Fruit fly (Drosophila melanogaster) whole organism, embryonic: Measurements from ENCODE around the gene Trpgamma.

ENCODE experiments used
- Ada2b ChIP-seq: fragments of 200-800 bp; sonication (Bioruptor generic); IDR thresholded peaks from 2 replicates; pipeline ENCODE4 v1.3.6; 2022; ENCODE audit warnings: missing biosample characterization, missing genetic modification characterization
- Bdp1 ChIP-seq: fragments of 200-800 bp; sonication (Bioruptor generic); optimal IDR thresholded peaks from 3 replicates; lab custom pipeline; 2016; ENCODE audit warnings: missing biosample characterization, missing genetic modification characterization
- BtbVII ChIP-seq: fragments of 200-800 bp; sonication (Bioruptor generic); optimal IDR thresholded peaks from 3 replicates; lab custom pipeline; 2017; ENCODE audit warnings: missing biosample characterization, mild to moderate bottlenecking, missing genetic modification characterization
- CG1024 ChIP-seq: fragments of 200-800 bp; sonication (Bioruptor generic); IDR thresholded peaks from 2 replicates; pipeline ENCODE4 v1.3.6; 2022; ENCODE audit warnings: missing biosample characterization, missing genetic modification characterization
- CG11085 ChIP-seq: fragments of 200-800 bp; sonication (Bioruptor generic); IDR thresholded peaks from 2 replicates; pipeline ENCODE4 v1.3.6; 2022; ENCODE audit warnings: missing biosample characterization, missing genetic modification characterization
- CG12942 ChIP-seq: fragments of 200-800 bp; sonication (Bioruptor generic); optimal IDR thresholded peaks from 3 replicates; lab custom pipeline; 2016; ENCODE audit warnings: missing biosample characterization, missing genetic modification characterization
- CG14014 ChIP-seq: fragments of 200-800 bp; sonication (Bioruptor generic); IDR thresholded peaks from 2 replicates; pipeline ENCODE4 v1.3.6; 2022; ENCODE audit warnings: missing biosample characterization, missing genetic modification characterization
- CG1647 ChIP-seq: fragments of 200-800 bp; sonication (Bioruptor generic); optimal IDR thresholded peaks from 3 replicates; lab custom pipeline; 2016; ENCODE audit warnings: missing biosample characterization, missing genetic modification characterization
- CG17359 ChIP-seq: fragments of 200-800 bp; sonication (Bioruptor generic); optimal IDR thresholded peaks from 3 replicates; lab custom pipeline; 2018; ENCODE audit warnings: missing biosample characterization, mild to moderate bottlenecking, missing genetic modification characterization, moderate library complexity
- CG17361 ChIP-seq: fragments of 200-800 bp; sonication (Bioruptor generic); IDR thresholded peaks from 3 replicates; pipeline ENCODE4 v1.3.6; 2022; ENCODE audit warnings: missing biosample characterization, missing genetic modification characterization
- CG17912 ChIP-seq: fragments of 200-800 bp; sonication (Bioruptor generic); optimal IDR thresholded peaks from 2 replicates; lab custom pipeline; 2018; ENCODE audit warnings: missing biosample characterization, mild to moderate bottlenecking, missing genetic modification characterization
- CG1792 ChIP-seq: fragments of 200-800 bp; sonication (Bioruptor generic); optimal IDR thresholded peaks from 2 replicates; lab custom pipeline; 2016; ENCODE audit warnings: missing biosample characterization, missing genetic modification characterization
- CG30020 ChIP-seq: fragments of 200-800 bp; optimal IDR thresholded peaks from 2 replicates; lab custom pipeline; 2019; ENCODE audit warnings: missing biosample characterization, mild to moderate bottlenecking, missing genetic modification characterization, moderate library complexity
- CG32767 ChIP-seq: fragments of 200-800 bp; sonication (Bioruptor generic); IDR thresholded peaks from 2 replicates; pipeline ENCODE4 v1.3.6; 2022; ENCODE audit warnings: missing biosample characterization, missing genetic modification characterization
- CG34422 ChIP-seq: fragments of 200-800 bp; sonication (Bioruptor generic); IDR thresholded peaks from 3 replicates; pipeline ENCODE4 v1.3.6; 2022; ENCODE audit warnings: missing biosample characterization, missing genetic modification characterization
- CG4404 ChIP-seq: fragments of 200-800 bp; sonication (Bioruptor generic); IDR thresholded peaks from 2 replicates; pipeline ENCODE4 v1.3.6; 2022; ENCODE audit warnings: missing biosample characterization, missing genetic modification characterization
- CG6854 ChIP-seq: fragments of 200-800 bp; sonication (Bioruptor generic); optimal IDR thresholded peaks from 3 replicates; lab custom pipeline; 2017; ENCODE audit warnings: missing biosample characterization, mild to moderate bottlenecking, missing genetic modification characterization
- CG7556 ChIP-seq: fragments of 200-800 bp; sonication (Bioruptor generic); optimal IDR thresholded peaks from 2 replicates; lab custom pipeline; 2017; ENCODE audit warnings: missing biosample characterization, mild to moderate bottlenecking, missing genetic modification characterization
- CG7745 ChIP-seq: fragments of 200-800 bp; sonication (Bioruptor generic); optimal IDR thresholded peaks from 2 replicates; lab custom pipeline; 2018; ENCODE audit warnings: missing biosample characterization, mild to moderate bottlenecking, missing genetic modification characterization, moderate library complexity
- CG8290 ChIP-seq, 3 experiments: fragments of 200-800 bp; sonication (Bioruptor generic); optimal IDR thresholded peaks; 2 replicates each; lab custom pipeline; 2016 to 2019; ENCODE audit warnings: missing biosample characterization in 3 of 3, missing genetic modification characterization in 3 of 3, mild to moderate bottlenecking in 2 of 3, moderate library complexity in 1 of 3
- CG8765 ChIP-seq: fragments of 200-800 bp; sonication (Bioruptor generic); IDR thresholded peaks from 2 replicates; pipeline ENCODE4 v1.3.6; 2022; ENCODE audit warnings: missing biosample characterization, missing genetic modification characterization
- CkIIα-i1 ChIP-seq: fragments of 200-800 bp; sonication (Bioruptor generic); IDR thresholded peaks from 2 replicates; pipeline ENCODE4 v1.3.6; 2022; ENCODE audit warnings: missing biosample characterization, missing genetic modification characterization
- CoRest ChIP-seq: fragments of 200-800 bp; sonication (Bioruptor generic); optimal IDR thresholded peaks from 3 replicates; lab custom pipeline; 2018; ENCODE audit warnings: missing biosample characterization, mild to moderate bottlenecking, missing genetic modification characterization, moderate library complexity
- D ChIP-seq, 2 experiments: fragments of 200-800 bp in 1 of 2; fragments of >200 bp in 1 of 2; sonication (Bioruptor generic) in 1 of 2; optimal IDR thresholded peaks; 2 replicates in 1 of 2; 3 replicates in 1 of 2; lab custom pipeline; 2017; ENCODE audit warnings: mild to moderate bottlenecking in 1 of 2, missing biosample characterization in 1 of 2, missing genetic modification characterization in 1 of 2, missing genetic modification reagents in 1 of 2
- Dp ChIP-seq: fragments of 200-800 bp; sonication (Bioruptor generic); optimal IDR thresholded peaks from 2 replicates; lab custom pipeline; 2018; ENCODE audit warnings: missing biosample characterization, mild to moderate bottlenecking, missing genetic modification characterization, moderate library complexity
- Dref ChIP-seq: fragments of 200-800 bp; sonication (Bioruptor generic); IDR thresholded peaks from 2 replicates; pipeline ENCODE4 v1.3.6; 2022; ENCODE audit warnings: missing biosample characterization, missing genetic modification characterization
- Fer2 ChIP-seq: fragments of 200-800 bp; sonication (Bioruptor generic); optimal IDR thresholded peaks from 2 replicates; lab custom pipeline; 2018; ENCODE audit warnings: missing biosample characterization, mild to moderate bottlenecking, missing genetic modification characterization, moderate library complexity
- H2.0 ChIP-seq: fragments of 200-800 bp; sonication (Bioruptor generic); IDR thresholded peaks from 2 replicates; pipeline ENCODE4 v1.3.6; 2022; ENCODE audit warnings: missing biosample characterization, missing genetic modification characterization
- HLH3B ChIP-seq: fragments of 200-800 bp; sonication (Bioruptor generic); IDR thresholded peaks from 2 replicates; pipeline ENCODE4 v1.3.6; 2022; ENCODE audit warnings: missing biosample characterization, missing genetic modification characterization
- Hr78 ChIP-seq, 2 experiments: fragments of 200-800 bp in 1 of 2; fragments of >200 bp in 1 of 2; sonication (Bioruptor generic) in 1 of 2; optimal IDR thresholded peaks; 2 replicates each; lab custom pipeline; 2017 to 2019; ENCODE audit warnings: missing biosample characterization in 2 of 2, missing genetic modification characterization in 2 of 2, mild to moderate bottlenecking in 1 of 2, moderate library complexity in 1 of 2
- Lhr ChIP-seq: fragments of 200-800 bp; sonication (Bioruptor generic); optimal IDR thresholded peaks from 3 replicates; lab custom pipeline; 2017; ENCODE audit warnings: mild to moderate bottlenecking, missing biosample characterization, missing genetic modification reagents, missing genetic modification characterization
- Max ChIP-seq: fragments of 200-800 bp; sonication (Bioruptor generic); optimal IDR thresholded peaks from 2 replicates; lab custom pipeline; 2016; ENCODE audit warnings: missing biosample characterization, mild to moderate bottlenecking, missing genetic modification characterization
- Nf-YC ChIP-seq: fragments of 200-800 bp; optimal IDR thresholded peaks from 3 replicates; lab custom pipeline; 2019; ENCODE audit warnings: missing biosample characterization, mild to moderate bottlenecking, missing genetic modification characterization, moderate library complexity
- Oaz ChIP-seq: fragments of 200-800 bp; sonication (Bioruptor generic); IDR thresholded peaks from 2 replicates; pipeline ENCODE4 v1.3.6; 2022; ENCODE audit warnings: missing biosample characterization, missing genetic modification characterization
- aop ChIP-seq: fragments of 200-800 bp; sonication (Bioruptor generic); IDR thresholded peaks from 2 replicates; pipeline ENCODE4 v1.3.6; 2022; ENCODE audit warnings: missing biosample characterization, missing genetic modification characterization
- bcd ChIP-seq: fragments of 200-800 bp; sonication (Bioruptor generic); optimal IDR thresholded peaks from 2 replicates; lab custom pipeline; 2017; ENCODE audit warnings: missing biosample characterization, mild to moderate bottlenecking, missing genetic modification characterization
- br ChIP-seq: fragments of >200 bp; optimal IDR thresholded peaks from 2 replicates; lab custom pipeline; 2017
- cato ChIP-seq: fragments of 200-800 bp; sonication (Bioruptor generic); optimal IDR thresholded peaks from 2 replicates; lab custom pipeline; 2016; ENCODE audit warnings: missing biosample characterization, missing genetic modification characterization, borderline replicate concordance
- dysf ChIP-seq: fragments of 200-800 bp; sonication (Bioruptor generic); IDR thresholded peaks from 3 replicates; pipeline ENCODE4 v1.3.6; 2022; ENCODE audit warnings: missing biosample characterization, missing genetic modification characterization
- fd102C ChIP-seq: fragments of 200-800 bp; sonication (Bioruptor generic); optimal IDR thresholded peaks from 2 replicates; lab custom pipeline; 2018; ENCODE audit warnings: missing biosample characterization, mild to moderate bottlenecking, missing genetic modification characterization, moderate library complexity
- fd3F ChIP-seq: fragments of 200-800 bp; sonication (Bioruptor generic); optimal IDR thresholded peaks from 2 replicates; lab custom pipeline; 2018; ENCODE audit warnings: missing biosample characterization, mild to moderate bottlenecking, missing genetic modification characterization, moderate library complexity
- grau ChIP-seq: fragments of 200-800 bp; optimal IDR thresholded peaks from 3 replicates; lab custom pipeline; 2019; ENCODE audit warnings: missing biosample characterization, mild to moderate bottlenecking, missing genetic modification characterization, moderate library complexity
- lbe ChIP-seq: fragments of 200-800 bp; sonication (Bioruptor generic); optimal IDR thresholded peaks from 2 replicates; lab custom pipeline; 2016; ENCODE audit warnings: missing biosample characterization, mild to moderate bottlenecking, missing genetic modification characterization
- pnt ChIP-seq: fragments of 200-800 bp; sonication (Bioruptor generic); optimal IDR thresholded peaks from 3 replicates; lab custom pipeline; 2016; ENCODE audit warnings: missing biosample characterization, missing genetic modification characterization
- sens-2 ChIP-seq: fragments of 200-800 bp; sonication (Bioruptor generic); IDR thresholded peaks from 2 replicates; pipeline ENCODE4 v1.3.6; 2022; ENCODE audit warnings: missing biosample characterization, missing genetic modification characterization
- seq ChIP-seq: fragments of 200-800 bp; sonication (Bioruptor generic); IDR thresholded peaks from 2 replicates; pipeline ENCODE4 v1.3.6; 2022; ENCODE audit warnings: missing biosample characterization, missing genetic modification characterization
- sim ChIP-seq: fragments of 200-800 bp; sonication (Bioruptor generic); IDR thresholded peaks from 2 replicates; pipeline ENCODE4 v1.3.6; 2022; ENCODE audit warnings: missing biosample characterization, missing genetic modification characterization
- sug ChIP-seq: fragments of 200-800 bp; optimal IDR thresholded peaks from 2 replicates; lab custom pipeline; 2019; ENCODE audit warnings: missing biosample characterization, mild to moderate bottlenecking, missing genetic modification characterization, moderate library complexity
- tgo ChIP-seq: fragments of 200-800 bp; sonication (Bioruptor generic); IDR thresholded peaks from 3 replicates; pipeline ENCODE4 v1.3.6; 2022; ENCODE audit warnings: missing biosample characterization, missing genetic modification characterization
- tin ChIP-seq: fragments of 200-800 bp; sonication (Bioruptor generic); optimal IDR thresholded peaks from 3 replicates; lab custom pipeline; 2016; ENCODE audit warnings: missing biosample characterization, missing genetic modification characterization
- zen ChIP-seq: fragments of 200-800 bp; sonication (Bioruptor generic); optimal IDR thresholded peaks from 3 replicates; lab custom pipeline; 2018; ENCODE audit warnings: missing biosample characterization, mild to moderate bottlenecking, missing genetic modification characterization, moderate library complexity

The Trpgamma gene

DNA sequence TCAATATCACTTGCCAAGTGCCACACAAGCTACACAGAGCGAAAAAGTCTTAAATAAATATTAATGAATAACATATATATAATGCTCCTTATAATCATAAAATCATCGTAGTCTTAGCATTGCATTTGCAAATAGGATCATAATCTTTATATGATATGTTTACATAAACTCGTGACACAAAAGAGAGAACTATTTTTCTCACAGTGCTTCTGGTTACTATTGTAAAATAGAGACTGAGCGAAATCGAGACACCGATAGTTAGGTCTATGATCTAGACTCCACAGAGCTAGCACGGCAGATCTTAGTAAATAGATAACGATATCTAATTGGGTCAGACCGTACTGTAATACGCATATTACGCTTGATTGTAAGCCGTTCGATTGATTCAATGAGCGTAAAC, 33.2 kb upstream of the Trpgamma start (continued):
- peak; percentile 85 for TF ChIP-seq HLH3B (GFP tag; lab: Robert Waterston, UW)
- TF ChIP-seq CG4404: no peak
- peak; percentile 1 for TF ChIP-seq CG1647 (GFP tag; lab: Kevin White, UChicago)
- TF ChIP-seq Dref (GFP tag; lab: Robert Waterston, UW): no peak
- TF ChIP-seq fd3F: peak; percentile 51
- no peak for TF ChIP-seq Bdp1 (GFP tag; lab: Kevin White, UChicago)
- TF ChIP-seq BtbVII (GFP tag; lab: Kevin White, UChicago): no peak
- 0 out of 2 replicates have a peak, but pooled peaks have one; percentile 20 for TF ChIP-seq aop
- TF ChIP-seq dysf: peak; percentile 86
- TF ChIP-seq lbe (GFP tag; lab: Kevin White, UChicago): no peak
- no peak for TF ChIP-seq Nf-YC (tag; lab: Kevin White, UChicago)
- TF ChIP-seq pnt: no peak
- TF ChIP-seq br (lab: Kevin White, UChicago): no peak
- peak; percentile 68; the same call in 1 of the 2 replicates for TF ChIP-seq sim (GFP tag; lab: Robert Waterston, UW)
- TF ChIP-seq CG17359 (tag; lab: Kevin White, UChicago): no peak
- TF ChIP-seq sens-2 (GFP tag; lab: Robert Waterston, UW): peak; percentile 67
- TF ChIP-seq fd102C (GFP tag; lab: Kevin White, UChicago): no peak
- peak; percentile 73 for TF ChIP-seq CoRest (tag; lab: Kevin White, UChicago)
- no peak for TF ChIP-seq Fer2
- TF ChIP-seq bcd: no peak
- 0 out of 2 replicates have a peak, but pooled peaks have one; percentile 64 for TF ChIP-seq CkIIα-i1
- TF ChIP-seq CG8765 (GFP tag; lab: Robert Waterston, UW): no peak
- peak; percentile 86 for TF ChIP-seq Ada2b
- no peak for TF ChIP-seq Dp
- TF ChIP-seq tin (GFP tag; lab: Kevin White, UChicago): peak; percentile 63
- TF ChIP-seq CG7745 (tag; lab: Kevin White, UChicago): no peak
- peak; percentile 80 for TF ChIP-seq H2.0 (GFP tag; lab: Robert Waterston, UW)
- TF ChIP-seq CG1792 (GFP tag; lab: Kevin White, UChicago): peak; percentile 42
- no peak for TF ChIP-seq CG17361
- TF ChIP-seq Max (GFP tag; lab: Kevin White, UChicago): peak; percentile 20
- TF ChIP-seq sug: no peak
- peak; percentile 30 for TF ChIP-seq cato
- no peak for TF ChIP-seq Lhr (GFP tag; lab: Kevin White, UChicago)
- TF ChIP-seq CG11085 (GFP tag; lab: Robert Waterston, UW): no peak
- TF ChIP-seq tgo (GFP tag; lab: Robert Waterston, UW): peak; percentile 78
- TF ChIP-seq CG6854 (GFP tag; lab: Kevin White, UChicago): no peak
- no peak for TF ChIP-seq D (optimal IDR thresholded peaks at IDR 0.05; lab: Kevin White, UChicago)
- no peak for TF ChIP-seq D (GFP tag; optimal IDR thresholded peaks at IDR 0.05; lab: Kevin White, UChicago)
- TF ChIP-seq CG17912 (GFP tag; lab: Kevin White, UChicago): no peak
- TF ChIP-seq CG14014 (GFP tag; lab: Robert Waterston, UW): peak; percentile 88
- peak; percentile 74 for TF ChIP-seq CG7556 (GFP tag; lab: Kevin White, UChicago)
- peak; percentile 75 for TF ChIP-seq seq (GFP tag; lab: Robert Waterston, UW)
- TF ChIP-seq CG8290 (GFP tag; optimal IDR thresholded peaks at IDR 0.05; lab: Kevin White, UChicago): peak; percentile 15
- peak in 1 of 2 experiments; percentile 52 for TF ChIP-seq CG8290 (tag; optimal IDR thresholded peaks at IDR 0.05; lab: Kevin White, UChicago)
- TF ChIP-seq zen (tag; lab: Kevin White, UChicago): no peak
- peak in 1 of 2 experiments; percentile 16 for TF ChIP-seq Hr78 (GFP tag; optimal IDR thresholded peaks at IDR 0.05; lab: Kevin White, UChicago)
- peak; percentile 66 for TF ChIP-seq CG1024 (GFP tag; lab: Robert Waterston, UW)
- peak; percentile 66 for TF ChIP-seq Oaz (GFP tag; lab: Robert Waterston, UW)
- peak; percentile 79 for TF ChIP-seq grau (tag; lab: Kevin White, UChicago)
- no peak for TF ChIP-seq CG34422
- peak; percentile 44 for TF ChIP-seq CG12942 (GFP tag; lab: Kevin White, UChicago)
- peak; percentile 16 for TF ChIP-seq CG30020 (tag; lab: Kevin White, UChicago)
- peak; percentile 81 for TF ChIP-seq CG32767 (GFP tag; lab: Robert Waterston, UW)
